Worm (Caenorhabditis elegans) whole organism, L2 larva: ENCODE measurements around the gene vnut-1.

Experiments
- F13H6.1 ChIP-seq: sonication (generic microtip); optimal IDR thresholded peaks from 2 replicates; lab custom pipeline; 2016; ENCODE audit warnings: missing genetic modification characterization, missing compliant biosample characterization
- ZK546.5 ChIP-seq: sonication (generic microtip); optimal IDR thresholded peaks from 2 replicates; lab custom pipeline; 2017; ENCODE audit warnings: missing biosample characterization, missing genetic modification characterization
- aly-2 ChIP-seq: fragments of 150-350 bp; optimal IDR thresholded peaks from 2 replicates; lab custom pipeline; 2014; ENCODE audit warnings: missing biosample characterization, missing genetic modification characterization
- blmp-1 ChIP-seq: sonication (generic microtip); optimal IDR thresholded peaks from 2 replicates; lab custom pipeline; 2017; ENCODE audit warnings: missing genetic modification characterization, mild to moderate bottlenecking, missing compliant biosample characterization, antibody characterized with exemption, moderate library complexity; ENCODE audit not compliant: insufficient read depth
- lin-11 ChIP-seq: fragments of 150-350 bp; sonication (generic microtip); optimal IDR thresholded peaks from 2 replicates; lab custom pipeline; 2014; ENCODE audit warnings: missing biosample characterization, missing genetic modification characterization, inconsistent platforms, mixed read lengths
- lsy-2 ChIP-seq, 2 experiments: fragments of 150-350 bp in 1 of 2; sonication (generic microtip) in 1 of 2; optimal IDR thresholded peaks; 2 replicates each; lab custom pipeline; 2014 to 2017; ENCODE audit warnings: missing biosample characterization in 2 of 2, missing genetic modification characterization in 2 of 2
- nhr-11 ChIP-seq: fragments of 150-350 bp; optimal IDR thresholded peaks from 2 replicates; lab custom pipeline; 2014; ENCODE audit warnings: missing biosample characterization, missing genetic modification characterization
- nhr-12 ChIP-seq: fragments of 150-350 bp; optimal IDR thresholded peaks from 2 replicates; lab custom pipeline; 2014; ENCODE audit warnings: missing biosample characterization, missing genetic modification characterization
- nhr-25 ChIP-seq: fragments of 150-350 bp; sonication (generic microtip); optimal IDR thresholded peaks from 3 replicates; lab custom pipeline; 2014; ENCODE audit warnings: missing biosample characterization, missing genetic modification characterization
- nhr-6 ChIP-seq: fragments of 150-350 bp; optimal IDR thresholded peaks from 2 replicates; lab custom pipeline; 2014; ENCODE audit warnings: missing biosample characterization, missing genetic modification characterization
- snpc-4 ChIP-seq: fragments of 150-350 bp; optimal IDR thresholded peaks from 2 replicates; lab custom pipeline; 2014; ENCODE audit warnings: missing biosample characterization, missing genetic modification characterization
- ztf-1 ChIP-seq: fragments of 200-800 bp; sonication (Bioruptor generic); conservative IDR thresholded peaks from 2 replicates; pipeline ENCODE4 v1.3.6; 2022; ENCODE audit warnings: missing genetic modification characterization, missing compliant biosample characterization
- ztf-4 ChIP-seq: fragments of 150-350 bp; optimal IDR thresholded peaks from 2 replicates; lab custom pipeline; 2014; ENCODE audit warnings: missing biosample characterization, missing genetic modification characterization

- no peak for TF ChIP-seq lsy-2 (tag; optimal IDR thresholded peaks at IDR 0.05; lab: Kevin White, UChicago)
- TF ChIP-seq blmp-1 (tag; lab: Kevin White, UChicago): no peak
- no peak for TF ChIP-seq nhr-12 (tag; lab: Kevin White, UChicago)
- TF ChIP-seq nhr-25 (tag; lab: Kevin White, UChicago): no peak
- no peak for TF ChIP-seq aly-2 (tag; lab: Kevin White, UChicago)
- TF ChIP-seq nhr-6 (tag; lab: Kevin White, UChicago): no peak
- no peak for TF ChIP-seq snpc-4 (tag; lab: Kevin White, UChicago)
- TF ChIP-seq ZK546.5 (tag; lab: Kevin White, UChicago): no peak
- TF ChIP-seq F13H6.1 (tag; lab: Kevin White, UChicago): no peak
- no peak for TF ChIP-seq ztf-4
- no peak for TF ChIP-seq lin-11 (tag; lab: Kevin White, UChicago)
- TF ChIP-seq nhr-11 (tag; lab: Kevin White, UChicago): no peak
- TF ChIP-seq ztf-1 (GFP tag; lab: Robert Waterston, UW): no peak
Observed at ce11 chrII:14479583-14480245, 9.9 kb upstream of the vnut-1 start, which contains the start of gene C13B4.1.
